Fruit fly (Drosophila melanogaster) Kc167 (cell line): Measurements from ENCODE around the gene CG17991.

ENCODE experiments used
- Myc ChIP-seq: fragments of >200 bp; optimal IDR thresholded peaks from 2 replicates; lab custom pipeline; 2017; ENCODE audit warnings: missing external identifiers
- Sin3A ChIP-seq: fragments of >200 bp; optimal IDR thresholded peaks from 2 replicates; lab custom pipeline; 2018; ENCODE audit warnings: missing external identifiers
- h ChIP-seq: fragments of >200 bp; optimal IDR thresholded peaks from 3 replicates; lab custom pipeline; 2018; ENCODE audit warnings: missing external identifiers
- insv ChIP-seq: fragments of >200 bp; optimal IDR thresholded peaks from 3 replicates; lab custom pipeline; 2018; ENCODE audit warnings: missing external identifiers
- psq ChIP-seq: fragments of >200 bp; optimal IDR thresholded peaks from 2 replicates; lab custom pipeline; 2017; ENCODE audit warnings: missing external identifiers
- ttk ChIP-seq: sonication (Bioruptor generic); optimal IDR thresholded peaks from 2 replicates; lab custom pipeline; 2017; ENCODE audit warnings: missing external identifiers

The CG17991 gene

DNA sequence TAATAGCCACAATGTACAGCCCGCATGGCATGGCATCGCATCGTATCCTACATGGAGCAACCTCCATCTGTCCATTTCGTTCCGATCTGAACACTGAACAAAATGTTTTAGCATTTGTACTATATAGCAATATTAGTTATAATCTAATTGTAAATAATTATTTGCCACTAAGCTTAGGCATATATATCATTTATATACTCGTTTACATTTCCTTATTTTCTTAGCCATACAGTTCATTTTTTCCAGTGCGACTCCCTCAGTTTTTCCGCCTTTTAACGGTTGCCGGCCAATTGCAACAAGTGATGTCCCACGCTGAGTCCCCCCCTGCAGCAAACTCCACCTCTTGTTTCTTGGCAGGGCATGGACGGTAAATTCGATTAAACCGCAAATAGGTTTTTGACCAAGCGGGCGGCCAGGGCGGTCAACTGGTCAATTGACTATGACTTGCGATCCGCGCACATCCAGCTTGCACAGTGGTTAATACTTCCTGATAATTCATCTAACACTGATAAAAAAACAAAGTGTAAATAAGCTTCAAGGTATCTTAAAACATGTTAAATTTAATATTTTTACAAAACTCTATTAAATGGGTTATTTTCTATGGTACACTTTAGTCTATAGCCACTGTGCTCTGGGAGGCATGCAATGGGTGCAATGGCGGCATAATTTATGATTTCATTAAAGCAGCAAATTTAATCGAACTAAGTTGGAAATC lies 31.3 kb upstream of the CG17991 start:
- TF ChIP-seq Sin3A: no peak
- TF ChIP-seq ttk (lab: Kevin White, UChicago): no peak
- TF ChIP-seq psq (lab: Kevin White, UChicago): no peak
- TF ChIP-seq insv (lab: Kevin White, UChicago): no peak
- no peak for TF ChIP-seq h (lab: Kevin White, UChicago)
- no peak for TF ChIP-seq Myc (lab: Kevin White, UChicago)

DNA sequence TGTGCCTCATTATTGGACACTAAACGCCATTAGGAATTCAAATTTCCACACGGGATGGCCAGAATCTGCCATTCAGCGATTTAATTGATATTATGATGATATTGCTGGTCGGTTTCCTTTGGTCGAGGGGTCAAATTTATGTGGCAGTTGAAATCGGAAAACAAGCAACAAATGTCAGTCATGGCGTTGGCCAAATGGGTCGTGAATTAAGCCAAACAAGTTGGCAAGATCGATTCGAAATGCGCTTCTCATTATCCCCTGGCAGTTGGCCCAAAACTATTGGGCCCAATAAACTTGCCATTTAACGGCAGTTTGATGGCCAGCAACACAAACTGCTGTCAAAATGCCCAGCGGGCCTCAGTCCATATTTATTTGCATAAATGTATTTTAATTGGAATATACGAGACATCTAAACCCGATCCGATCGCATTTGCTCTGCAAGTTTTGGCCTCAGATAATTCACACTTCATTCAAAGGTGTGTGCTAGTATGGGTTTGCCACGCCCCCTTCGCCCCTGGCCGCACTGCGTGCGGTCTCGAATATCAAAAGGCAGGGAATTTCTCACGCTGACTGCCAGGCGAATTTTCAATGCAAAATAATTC lies 28.0 kb upstream of the CG17991 start:
- TF ChIP-seq h (lab: Kevin White, UChicago) (no peak), psq (lab: Kevin White, UChicago) (no peak), ttk (lab: Kevin White, UChicago) (no peak), Myc (lab: Kevin White, UChicago) (no peak), Sin3A (no peak), insv (lab: Kevin White, UChicago) (no peak)

DNA sequence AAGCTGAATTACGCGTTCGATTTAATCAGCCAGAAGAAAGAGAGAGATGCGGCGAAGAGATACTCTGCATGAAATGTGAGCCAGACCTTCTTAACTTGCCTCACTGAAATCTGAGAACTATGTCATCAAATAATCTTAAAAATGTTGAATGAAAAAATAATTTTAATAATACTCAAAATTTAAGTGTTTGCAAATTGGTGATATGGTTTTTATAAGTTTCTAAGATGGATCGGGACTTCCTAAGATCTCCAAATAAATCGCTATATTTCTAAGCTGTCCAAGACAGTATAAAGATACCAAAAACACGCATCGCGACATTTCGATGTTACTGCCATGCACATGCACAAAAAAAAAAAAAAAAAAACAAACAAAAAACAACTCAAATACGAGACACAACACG lies 26.1 kb upstream of the CG17991 start:
- TF ChIP-seq insv (lab: Kevin White, UChicago): no peak
- no peak for TF ChIP-seq psq (lab: Kevin White, UChicago)
- TF ChIP-seq ttk (lab: Kevin White, UChicago): no peak
- no peak for TF ChIP-seq h (lab: Kevin White, UChicago)
- no peak for TF ChIP-seq Myc (lab: Kevin White, UChicago)
- TF ChIP-seq Sin3A: no peak

DNA sequence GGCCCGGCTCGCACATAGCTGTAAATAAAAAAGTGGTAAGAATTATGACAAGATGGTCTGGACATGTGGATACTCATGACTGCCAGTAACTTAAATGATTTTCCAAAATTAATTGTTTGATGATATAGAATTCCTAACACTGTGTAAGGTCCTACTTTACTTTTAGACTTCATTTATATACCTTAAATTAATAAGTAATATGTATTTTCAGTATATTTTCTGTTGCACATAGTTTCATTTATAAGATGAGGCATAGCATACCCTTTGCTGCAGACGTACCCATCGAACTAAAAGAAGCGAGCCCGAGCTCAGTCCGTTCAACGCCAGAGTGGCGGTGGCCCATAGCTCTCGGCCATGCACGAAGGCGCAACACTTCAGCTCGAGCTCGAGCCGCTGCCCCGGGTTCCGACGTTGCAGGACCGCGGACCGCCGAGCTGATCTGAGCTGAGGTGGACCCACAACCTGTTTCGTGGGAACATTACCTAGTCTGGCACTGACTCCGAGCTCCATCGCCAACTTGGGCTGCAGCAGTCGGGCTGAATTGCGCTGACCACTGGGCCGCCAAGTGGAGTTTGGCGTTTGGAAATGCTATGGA lies 23.5 kb upstream of the CG17991 start:
- TF ChIP-seq insv (lab: Kevin White, UChicago): no peak
- TF ChIP-seq ttk (lab: Kevin White, UChicago): no peak
- TF ChIP-seq Sin3A: no peak
- no peak for TF ChIP-seq psq (lab: Kevin White, UChicago)
- no peak for TF ChIP-seq h (lab: Kevin White, UChicago)
- no peak for TF ChIP-seq Myc (lab: Kevin White, UChicago)

DNA sequence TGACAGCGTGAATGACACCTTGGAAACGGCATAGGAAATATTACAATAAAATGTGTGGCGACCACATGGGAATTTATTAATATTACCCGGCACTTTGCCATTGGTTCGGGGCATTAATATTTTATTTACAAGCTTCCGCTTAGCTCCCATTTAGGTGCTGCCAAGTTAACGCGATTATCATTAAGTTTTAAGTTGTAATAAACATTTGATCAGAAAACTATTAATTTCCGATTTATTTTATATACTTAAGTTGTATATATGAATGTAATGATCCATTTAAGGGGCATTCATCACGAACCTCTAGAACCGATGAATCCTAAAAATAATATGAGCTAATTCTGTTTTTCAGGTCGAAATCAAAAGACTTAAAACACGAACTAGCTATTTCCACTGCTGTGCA lies 22.8 kb upstream of the CG17991 start:
- TF ChIP-seq psq (lab: Kevin White, UChicago): no peak
- TF ChIP-seq Myc (lab: Kevin White, UChicago): no peak
- TF ChIP-seq h (lab: Kevin White, UChicago): no peak
- no peak for TF ChIP-seq ttk (lab: Kevin White, UChicago)
- TF ChIP-seq Sin3A: no peak
- TF ChIP-seq insv (lab: Kevin White, UChicago): no peak

DNA sequence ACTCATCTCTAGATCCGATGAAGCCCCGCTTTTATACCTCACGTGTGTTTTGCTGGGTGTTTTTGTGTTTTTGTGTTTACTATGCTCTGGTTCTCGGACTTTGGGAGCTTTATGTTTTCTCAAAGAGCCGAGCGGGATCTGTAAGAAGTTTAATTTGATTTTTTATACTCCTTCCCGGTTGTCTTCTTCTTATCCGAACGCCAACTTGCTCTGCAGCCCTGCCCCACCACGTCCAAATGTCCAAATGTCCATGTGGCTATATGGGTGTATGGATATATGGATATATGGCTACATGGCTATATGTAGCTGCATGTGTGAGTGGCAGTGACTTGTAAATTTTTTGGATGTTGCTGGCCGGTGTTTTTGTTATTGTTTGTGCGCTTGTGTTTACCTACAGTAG lies 22.3 kb upstream of the CG17991 start:
- TF ChIP-seq psq (lab: Kevin White, UChicago) (no peak), insv (lab: Kevin White, UChicago) (no peak), h (lab: Kevin White, UChicago) (no peak), ttk (lab: Kevin White, UChicago) (no peak), Myc (lab: Kevin White, UChicago) (no peak), Sin3A (no peak)

DNA sequence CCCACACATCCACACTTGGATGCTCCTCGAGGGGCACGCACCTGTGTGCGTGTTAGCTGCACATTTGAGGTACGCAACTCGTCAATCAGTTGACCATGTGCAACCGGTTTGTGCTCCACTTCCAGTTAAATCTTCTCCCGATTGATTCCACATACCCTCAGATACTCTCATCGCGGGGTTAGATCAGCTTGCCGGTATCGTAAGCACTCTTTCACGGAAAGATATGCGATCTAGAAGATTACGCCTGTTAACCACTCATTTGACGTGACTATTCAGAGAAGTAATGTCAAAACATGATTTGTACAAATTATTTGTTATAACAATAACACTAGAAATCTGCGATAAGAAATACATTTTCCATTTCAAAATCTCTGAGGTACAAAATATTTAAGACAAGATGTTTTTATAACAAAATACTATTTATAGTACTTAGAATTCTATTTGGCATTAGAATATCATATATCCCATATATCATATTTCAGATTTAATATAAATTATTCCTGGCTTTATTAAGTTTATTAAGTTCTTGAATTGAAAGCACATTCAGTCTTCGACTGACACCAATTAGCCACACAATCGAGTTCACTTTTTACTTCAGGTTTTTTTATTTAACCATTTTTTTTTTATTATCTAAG lies 20.1 kb upstream of the CG17991 start:
- TF ChIP-seq h (lab: Kevin White, UChicago) (no peak), Myc (lab: Kevin White, UChicago) (no peak), Sin3A (no peak), ttk (lab: Kevin White, UChicago) (no peak)

DNA sequence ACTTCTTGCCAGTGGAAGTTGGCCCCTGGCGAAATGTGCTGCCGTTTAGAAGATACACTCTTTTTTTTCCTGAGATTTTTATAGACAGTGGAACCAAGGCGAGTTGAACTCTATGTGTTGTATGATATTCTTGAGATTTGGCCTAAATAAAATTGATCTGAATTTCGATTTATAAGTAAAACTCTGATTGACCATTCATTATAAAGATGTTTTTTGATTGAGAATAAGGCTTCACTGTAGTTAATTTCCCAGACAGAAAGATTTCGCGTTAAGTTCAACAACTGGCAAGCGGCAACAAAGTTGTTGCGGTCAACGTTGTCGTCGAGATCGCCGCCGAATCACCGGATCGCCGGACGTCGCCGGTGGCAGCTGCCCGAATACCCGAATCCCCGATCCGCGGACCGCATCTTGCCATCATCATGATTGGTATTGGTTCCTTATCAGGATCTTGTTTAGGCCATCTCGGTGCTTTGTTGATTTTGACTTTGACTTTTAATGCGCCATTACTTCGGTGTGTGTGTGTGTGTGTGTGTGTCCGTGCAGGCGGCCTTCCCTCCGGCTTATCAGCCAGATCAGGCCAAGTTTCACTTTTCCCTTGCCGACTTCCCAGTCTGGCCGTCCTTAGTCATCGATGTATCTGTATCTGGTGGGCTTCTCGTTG lies 18.9 kb upstream of the CG17991 start:
- TF ChIP-seq psq (lab: Kevin White, UChicago): no peak
- no peak for TF ChIP-seq ttk (lab: Kevin White, UChicago)
- TF ChIP-seq Sin3A: no peak
- TF ChIP-seq insv (lab: Kevin White, UChicago): no peak
- no peak for TF ChIP-seq Myc (lab: Kevin White, UChicago)
- no peak for TF ChIP-seq h (lab: Kevin White, UChicago)

DNA sequence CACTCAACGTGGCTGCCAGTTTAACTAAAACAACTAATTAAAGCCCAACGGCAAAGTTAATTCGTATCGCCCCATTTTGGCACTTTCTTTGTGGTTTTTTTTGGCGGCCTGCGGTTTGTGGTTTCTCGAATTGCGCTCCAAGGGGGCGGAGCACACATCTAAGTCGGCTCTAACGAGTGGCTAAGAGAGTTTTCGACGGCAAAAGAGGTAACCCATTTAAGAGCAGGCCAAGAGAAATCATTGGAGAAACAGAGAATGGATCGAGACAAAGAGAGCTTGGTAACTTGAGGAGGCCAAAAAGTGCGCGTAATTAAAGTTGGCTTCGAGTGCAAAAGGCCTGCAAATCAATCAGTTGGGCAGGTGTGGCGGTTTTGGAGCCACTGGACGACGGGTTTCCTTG lies 18.1 kb upstream of the CG17991 start:
- TF ChIP-seq psq (lab: Kevin White, UChicago) (no peak), Sin3A (no peak)

DNA sequence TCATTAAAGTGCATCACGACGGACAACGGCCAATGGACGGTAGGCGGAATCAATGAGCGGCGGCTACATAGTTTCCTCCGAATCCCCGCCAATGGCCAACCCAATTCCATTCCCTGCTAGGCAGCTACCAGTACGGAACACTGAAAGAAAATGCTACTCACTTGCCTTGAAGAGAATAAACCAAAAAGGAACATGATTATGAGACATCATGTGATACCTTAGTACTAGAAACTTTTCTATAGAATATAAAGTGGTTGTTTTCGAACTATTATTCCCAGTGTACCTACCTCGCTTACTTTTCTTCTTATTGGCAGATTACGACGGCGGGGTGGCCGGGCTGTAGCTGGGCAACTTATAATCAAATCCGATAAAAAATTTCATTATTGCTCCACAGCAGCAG lies 16.3 kb upstream of the CG17991 start:
- TF ChIP-seq h (lab: Kevin White, UChicago) (no peak), Sin3A (no peak), insv (lab: Kevin White, UChicago) (no peak), psq (lab: Kevin White, UChicago) (no peak), ttk (lab: Kevin White, UChicago) (no peak), Myc (lab: Kevin White, UChicago) (no peak)

DNA sequence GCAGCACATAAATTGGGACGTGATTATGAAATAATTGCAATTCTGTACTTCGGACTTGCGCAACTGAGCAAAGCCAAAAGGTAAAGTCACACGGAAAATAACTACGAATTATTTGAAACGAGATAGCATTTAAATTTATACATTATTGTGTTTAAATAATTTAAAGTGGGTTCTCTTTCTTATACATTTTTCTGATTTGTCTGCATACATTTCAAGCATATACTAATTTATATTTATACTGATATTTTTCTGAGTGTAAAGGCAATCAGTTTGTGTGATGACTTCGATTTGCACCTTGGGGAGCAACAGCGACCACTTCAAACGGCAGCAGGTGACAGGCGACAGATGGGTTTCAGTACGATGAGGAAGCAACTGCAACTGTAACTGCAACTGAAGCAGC lies 15.6 kb upstream of the CG17991 start:
- TF ChIP-seq insv (lab: Kevin White, UChicago): no peak
- no peak for TF ChIP-seq Sin3A
- no peak for TF ChIP-seq ttk (lab: Kevin White, UChicago)
